Fruit fly (Drosophila melanogaster) whole organism, embryonic: ENCODE data around the gene par-6.
A peak's percentile ranks its signal among the peaks of the same experiment; 100 is the strongest.

Experiments used
- Antp ChIP-seq: fragments of 200-800 bp; sonication (Bioruptor generic); optimal IDR thresholded peaks from 3 replicates; lab custom pipeline; 2016; ENCODE audit warnings: missing biosample characterization, missing genetic modification characterization
- B-H2 ChIP-seq: fragments of 200-800 bp; sonication (Bioruptor generic); optimal IDR thresholded peaks from 2 replicates; lab custom pipeline; 2018; ENCODE audit warnings: missing biosample characterization, mild to moderate bottlenecking, missing genetic modification characterization
- CG10147 ChIP-seq: fragments of 200-800 bp; sonication (Bioruptor generic); optimal IDR thresholded peaks from 2 replicates; lab custom pipeline; 2019; ENCODE audit warnings: missing biosample characterization, mild to moderate bottlenecking, missing genetic modification characterization, moderate library complexity
- CG10267 ChIP-seq: fragments of 200-800 bp; sonication (Bioruptor generic); optimal IDR thresholded peaks from 2 replicates; lab custom pipeline; 2018; ENCODE audit warnings: missing biosample characterization, mild to moderate bottlenecking, missing genetic modification characterization, moderate library complexity
- CG1233 ChIP-seq: fragments of 200-800 bp; sonication (Bioruptor generic); optimal IDR thresholded peaks from 4 replicates; lab custom pipeline; 2018; ENCODE audit warnings: missing biosample characterization, mild to moderate bottlenecking, missing genetic modification characterization
- CG18619 ChIP-seq: fragments of 200-800 bp; sonication (Bioruptor generic); optimal IDR thresholded peaks from 3 replicates; lab custom pipeline; 2017; ENCODE audit warnings: missing biosample characterization, mild to moderate bottlenecking, missing genetic modification characterization
- CG18764 ChIP-seq: fragments of 200-800 bp; sonication (Bioruptor generic); optimal IDR thresholded peaks from 3 replicates; lab custom pipeline; 2016; ENCODE audit warnings: missing biosample characterization, missing genetic modification characterization
- CG2129 ChIP-seq: fragments of 200-800 bp; sonication (Bioruptor generic); IDR thresholded peaks from 2 replicates; pipeline ENCODE4 v1.3.6; 2022; ENCODE audit warnings: missing biosample characterization, missing genetic modification characterization; ENCODE audit not compliant: partially characterized antibody
- CG2875 ChIP-seq: fragments of 200-800 bp; sonication (Bioruptor generic); optimal IDR thresholded peaks from 2 replicates; lab custom pipeline; 2017; ENCODE audit warnings: missing biosample characterization, mild to moderate bottlenecking, missing genetic modification characterization, missing genetic modification reagents
- CG31441 ChIP-seq: fragments of 200-800 bp; sonication (Bioruptor generic); IDR thresholded peaks from 2 replicates; pipeline ENCODE4 v1.3.6; 2022; ENCODE audit warnings: missing biosample characterization, missing genetic modification characterization
- CG33557 ChIP-seq: fragments of 200-800 bp; sonication (Bioruptor generic); optimal IDR thresholded peaks from 2 replicates; lab custom pipeline; 2019; ENCODE audit warnings: missing biosample characterization, mild to moderate bottlenecking, missing genetic modification characterization, moderate library complexity
- CG34376 ChIP-seq: fragments of 200-800 bp; sonication (Bioruptor generic); optimal IDR thresholded peaks from 2 replicates; lab custom pipeline; 2018; ENCODE audit warnings: missing biosample characterization, mild to moderate bottlenecking, missing genetic modification characterization
- CG34422 ChIP-seq: fragments of 200-800 bp; sonication (Bioruptor generic); IDR thresholded peaks from 3 replicates; pipeline ENCODE4 v1.3.6; 2022; ENCODE audit warnings: missing biosample characterization, missing genetic modification characterization
- CG3726 ChIP-seq: fragments of 200-800 bp; sonication (Bioruptor generic); IDR thresholded peaks from 3 replicates; pipeline ENCODE4, ENCODE4 v1.3.6; 2022; ENCODE audit warnings: missing biosample characterization, missing genetic modification characterization
- CG3847 ChIP-seq: fragments of 200-800 bp; sonication (Bioruptor generic); IDR thresholded peaks from 2 replicates; pipeline ENCODE4 v1.3.6; 2022; ENCODE audit warnings: missing biosample characterization, missing genetic modification characterization
- CG7372 ChIP-seq: fragments of 200-800 bp; sonication (Bioruptor generic); IDR thresholded peaks from 2 replicates; pipeline ENCODE4 v1.3.6; 2022; ENCODE audit warnings: missing biosample characterization, missing genetic modification characterization
- CG7556 ChIP-seq: fragments of 200-800 bp; sonication (Bioruptor generic); optimal IDR thresholded peaks from 2 replicates; lab custom pipeline; 2017; ENCODE audit warnings: missing biosample characterization, mild to moderate bottlenecking, missing genetic modification characterization
- CG8765 ChIP-seq: fragments of 200-800 bp; sonication (Bioruptor generic); IDR thresholded peaks from 2 replicates; pipeline ENCODE4 v1.3.6; 2022; ENCODE audit warnings: missing biosample characterization, missing genetic modification characterization
- CG9797 ChIP-seq: fragments of 200-800 bp; sonication (Bioruptor generic); optimal IDR thresholded peaks from 3 replicates; lab custom pipeline; 2018; ENCODE audit warnings: missing biosample characterization, mild to moderate bottlenecking, missing genetic modification characterization
- CG9817 ChIP-seq: fragments of 200-800 bp; sonication (Bioruptor generic); optimal IDR thresholded peaks from 2 replicates; lab custom pipeline; 2018; ENCODE audit warnings: missing biosample characterization, mild to moderate bottlenecking, missing genetic modification characterization, moderate library complexity
- Doc2 ChIP-seq: fragments of 200-800 bp; sonication (Bioruptor generic); IDR thresholded peaks from 2 replicates; pipeline ENCODE4 v1.3.6; 2022; ENCODE audit warnings: missing biosample characterization, missing genetic modification characterization
- Drgx ChIP-seq: fragments of 200-800 bp; sonication (Bioruptor generic); IDR thresholded peaks from 2 replicates; pipeline ENCODE4 v1.3.6; 2022; ENCODE audit warnings: missing biosample characterization, missing genetic modification characterization
- E2f1 ChIP-seq: fragments of 200-800 bp; sonication (Bioruptor generic); IDR thresholded peaks from 2 replicates; pipeline ENCODE4 v1.3.6; 2022; ENCODE audit warnings: missing biosample characterization, missing genetic modification characterization
- HLHmδ ChIP-seq: fragments of 200-800 bp; sonication (Bioruptor generic); optimal IDR thresholded peaks from 2 replicates; lab custom pipeline; 2018; ENCODE audit warnings: missing biosample characterization, mild to moderate bottlenecking, missing genetic modification characterization, moderate library complexity
- Hand ChIP-seq: fragments of 200-800 bp; sonication (Bioruptor generic); optimal IDR thresholded peaks from 2 replicates; lab custom pipeline; 2017; ENCODE audit warnings: mild to moderate bottlenecking, missing biosample characterization, missing genetic modification reagents, missing genetic modification characterization
- Hr51 ChIP-seq, 2 experiments: fragments of 200-800 bp; sonication (Bioruptor generic); optimal IDR thresholded peaks; 2 replicates in 1 of 2; 3 replicates in 1 of 2; lab custom pipeline; 2016 to 2018; ENCODE audit warnings: missing biosample characterization in 2 of 2, missing genetic modification characterization in 2 of 2, mild to moderate bottlenecking in 1 of 2, moderate library complexity in 1 of 2
- Max ChIP-seq: fragments of 200-800 bp; sonication (Bioruptor generic); optimal IDR thresholded peaks from 2 replicates; lab custom pipeline; 2016; ENCODE audit warnings: missing biosample characterization, mild to moderate bottlenecking, missing genetic modification characterization
- Sry-δ ChIP-seq: fragments of 200-800 bp; sonication (Bioruptor generic); optimal IDR thresholded peaks from 2 replicates; lab custom pipeline; 2016; ENCODE audit warnings: missing biosample characterization, missing genetic modification characterization
- Trl ChIP-seq, 3 experiments: fragments of >200 bp in 2 of 3; fragments of 200-800 bp in 1 of 3; sonication (Bioruptor generic) in 1 of 3; optimal IDR thresholded peaks; 2 replicates in 1 of 3; 3 replicates in 2 of 3; lab custom pipeline; 2016 to 2017; ENCODE audit warnings: missing biosample characterization in 1 of 3, missing genetic modification characterization in 1 of 3
- ara ChIP-seq: fragments of 200-800 bp; sonication (Bioruptor generic); IDR thresholded peaks from 2 replicates; pipeline ENCODE4 v1.3.6; 2022; ENCODE audit warnings: missing biosample characterization, missing genetic modification characterization
- ase ChIP-seq: fragments of 200-800 bp; sonication (Bioruptor generic); IDR thresholded peaks from 3 replicates; pipeline ENCODE4 v1.3.6; 2022; ENCODE audit warnings: missing biosample characterization, missing genetic modification characterization
- ash1 ChIP-seq: fragments of 200-800 bp; sonication (Bioruptor generic); optimal IDR thresholded peaks from 2 replicates; lab custom pipeline; 2018; ENCODE audit warnings: missing biosample characterization, mild to moderate bottlenecking, missing genetic modification characterization
- btn ChIP-seq: fragments of 200-800 bp; sonication (Bioruptor generic); optimal IDR thresholded peaks from 2 replicates; lab custom pipeline; 2016; ENCODE audit warnings: missing biosample characterization, missing genetic modification characterization
- croc ChIP-seq: fragments of 200-800 bp; sonication (Bioruptor generic); conservative IDR thresholded peaks from 3 replicates; pipeline ENCODE4 v1.3.6; 2022; ENCODE audit warnings: missing biosample characterization, missing genetic modification characterization
- dan ChIP-seq: fragments of 200-800 bp; sonication (Bioruptor generic); IDR thresholded peaks from 2 replicates; pipeline ENCODE4 v1.3.6; 2022; ENCODE audit warnings: missing biosample characterization, missing genetic modification characterization
- dimm ChIP-seq: fragments of 200-800 bp; sonication (Bioruptor generic); IDR thresholded peaks from 2 replicates; pipeline ENCODE4 v1.3.6; 2022; ENCODE audit warnings: missing biosample characterization, missing genetic modification characterization
- dmrt99B ChIP-seq: fragments of 200-800 bp; sonication (Bioruptor generic); optimal IDR thresholded peaks from 2 replicates; lab custom pipeline; 2018; ENCODE audit warnings: missing biosample characterization, mild to moderate bottlenecking, missing genetic modification characterization, moderate library complexity
- ewg ChIP-seq: fragments of 200-800 bp; sonication (Bioruptor generic); optimal IDR thresholded peaks from 3 replicates; lab custom pipeline; 2017; ENCODE audit warnings: mild to moderate bottlenecking, missing biosample characterization, missing genetic modification reagents, missing genetic modification characterization
- fd3F ChIP-seq: fragments of 200-800 bp; sonication (Bioruptor generic); optimal IDR thresholded peaks from 2 replicates; lab custom pipeline; 2018; ENCODE audit warnings: missing biosample characterization, mild to moderate bottlenecking, missing genetic modification characterization, moderate library complexity
- nmo ChIP-seq: fragments of 200-800 bp; sonication (Bioruptor generic); optimal IDR thresholded peaks from 2 replicates; lab custom pipeline; 2018; ENCODE audit warnings: missing biosample characterization, mild to moderate bottlenecking, missing genetic modification characterization, moderate library complexity
- rib ChIP-seq: fragments of 200-800 bp; sonication (Bioruptor generic); IDR thresholded peaks from 2 replicates; pipeline ENCODE4 v1.3.6; 2022; ENCODE audit warnings: missing biosample characterization, missing genetic modification characterization
- shn ChIP-seq: fragments of 200-800 bp; sonication (Bioruptor generic); optimal IDR thresholded peaks from 3 replicates; lab custom pipeline; 2016; ENCODE audit warnings: missing biosample characterization, missing genetic modification characterization
- sob ChIP-seq: fragments of 200-800 bp; sonication (Bioruptor generic); IDR thresholded peaks from 2 replicates; pipeline ENCODE4 v1.3.6; 2022; ENCODE audit warnings: missing biosample characterization, missing genetic modification characterization
- tap ChIP-seq: fragments of 200-800 bp; optimal IDR thresholded peaks from 3 replicates; lab custom pipeline; 2019; ENCODE audit warnings: missing biosample characterization, mild to moderate bottlenecking, missing genetic modification characterization, moderate library complexity
- trem ChIP-seq: fragments of 200-800 bp; optimal IDR thresholded peaks from 3 replicates; lab custom pipeline; 2019; ENCODE audit warnings: missing biosample characterization, mild to moderate bottlenecking, missing genetic modification characterization, moderate library complexity
- tup ChIP-seq: fragments of 200-800 bp; sonication (Bioruptor generic); optimal IDR thresholded peaks from 2 replicates; lab custom pipeline; 2016; ENCODE audit warnings: missing biosample characterization, mild to moderate bottlenecking, missing genetic modification characterization, moderate library complexity
- unpg ChIP-seq: fragments of 200-800 bp; sonication (Bioruptor generic); optimal IDR thresholded peaks from 3 replicates; lab custom pipeline; 2018; ENCODE audit warnings: missing biosample characterization, mild to moderate bottlenecking, missing genetic modification characterization, moderate library complexity
- zf30C ChIP-seq: fragments of 200-800 bp; sonication (Bioruptor generic); optimal IDR thresholded peaks from 3 replicates; lab custom pipeline; 2018; ENCODE audit warnings: missing biosample characterization, mild to moderate bottlenecking, missing genetic modification characterization

Gene par-6

DNA sequence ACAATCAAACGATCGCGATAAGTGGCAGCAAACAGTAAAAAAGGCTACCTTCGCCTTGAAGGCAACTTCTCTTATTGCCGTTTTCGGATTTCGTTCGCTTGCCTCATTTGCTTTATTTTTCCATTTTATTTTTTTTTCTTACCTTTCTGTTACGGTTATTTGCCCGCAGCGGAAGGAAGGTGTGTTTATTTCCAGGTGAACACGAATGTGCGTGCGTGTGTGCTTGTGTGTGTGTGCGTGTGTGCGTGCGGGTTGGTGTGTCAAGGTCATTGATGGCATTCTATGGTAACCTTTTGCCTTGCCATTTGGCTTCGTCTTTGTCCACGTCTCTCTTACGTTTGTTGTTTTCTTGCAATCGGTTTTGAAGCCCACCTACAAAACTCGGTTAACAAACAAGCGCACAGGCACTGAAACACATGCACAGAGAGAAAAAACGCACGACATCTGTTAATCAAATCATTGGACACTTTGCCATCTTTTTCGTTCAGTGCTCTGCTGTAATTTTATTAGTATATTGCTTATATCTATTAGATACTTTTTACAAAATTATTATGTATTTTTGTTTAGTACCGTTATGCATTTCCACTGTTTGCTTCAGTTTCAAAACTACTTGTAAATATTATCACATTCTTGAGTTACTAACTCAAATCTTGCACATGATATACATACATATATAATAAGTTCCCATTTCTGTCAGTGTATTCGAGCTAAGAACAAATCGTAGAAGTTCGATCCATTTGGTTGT is 10.0 kb downstream of the par-6 start (continued):
- TF ChIP-seq trem (tag; lab: Kevin White, UChicago) (peak; percentile 14), CG1233 (GFP tag; lab: Kevin White, UChicago) (peak; percentile 38), Drgx (peak; percentile 46), CG7372 (GFP tag; lab: Robert Waterston, UW) (peak; percentile 52), Max (GFP tag; lab: Kevin White, UChicago) (peak; percentile 60), CG34422 (GFP tag; lab: Robert Waterston, UW) (peak; percentile 30; the same call in 1 of the 3 replicates), dmrt99B (peak; percentile 58), fd3F (GFP tag; lab: Kevin White, UChicago) (peak; percentile 56), shn (GFP tag; lab: Kevin White, UChicago) (no peak), Sry-δ (no peak), CG2129 (no peak), dan (GFP tag; lab: Robert Waterston, UW) (no peak), tap (tag; lab: Kevin White, UChicago) (peak; percentile 60), Doc2 (GFP tag; lab: Robert Waterston, UW) (no peak), rib (GFP tag; lab: Robert Waterston, UW) (no peak), zf30C (GFP tag; lab: Kevin White, UChicago) (peak; percentile 79), CG33557 (GFP tag; lab: Kevin White, UChicago) (peak; percentile 26), Hr51 (GFP tag; optimal IDR thresholded peaks at IDR 0.05; lab: Kevin White, UChicago) (peak in 1 of 2 experiments; percentile 69), Hand (GFP tag; lab: Kevin White, UChicago) (no peak), unpg (GFP tag; lab: Kevin White, UChicago) (peak; percentile 60), CG18764 (GFP tag; lab: Kevin White, UChicago) (peak; percentile 21), HLHmδ (no peak), ash1 (GFP tag; lab: Kevin White, UChicago) (no peak), dimm (GFP tag; lab: Robert Waterston, UW) (peak; percentile 17; the same call in 1 of the 2 replicates), CG31441 (peak; percentile 87), ewg (GFP tag; lab: Kevin White, UChicago) (peak; percentile 25), CG18619 (GFP tag; lab: Kevin White, UChicago) (peak; percentile 50), CG9797 (GFP tag; lab: Kevin White, UChicago) (no peak), CG9817 (peak; percentile 21), CG8765 (peak; percentile 53; the same call in 1 of the 2 replicates), btn (no peak), nmo (GFP tag; lab: Kevin White, UChicago) (peak; percentile 75), tup (GFP tag; lab: Kevin White, UChicago) (no peak), CG7556 (peak; percentile 74), CG10267 (tag; lab: Kevin White, UChicago) (peak; percentile 76), CG3726 (peak; percentile 62; the same call in 1 of the 3 replicates), Antp (no peak), sob (GFP tag; lab: Robert Waterston, UW) (peak; percentile 19; the same call in 1 of the 2 replicates), Trl (optimal IDR thresholded peaks at IDR 0.05; lab: Kevin White, UChicago) (no peak), Trl (GFP tag; optimal IDR thresholded peaks at IDR 0.05; lab: Kevin White, UChicago) (no peak), E2f1 (GFP tag; lab: Robert Waterston, UW) (peak; percentile 29; the same call in 1 of the 2 replicates), croc (peak; percentile 13; the same call in 2 of the 3 replicates), CG34376 (GFP tag; lab: Kevin White, UChicago) (no peak), ara (peak; percentile 48), B-H2 (no peak), CG2875 (GFP tag; lab: Kevin White, UChicago) (no peak), ase (GFP tag; lab: Robert Waterston, UW) (peak; percentile 66), CG10147 (peak; percentile 25), CG3847 (GFP tag; lab: Robert Waterston, UW) (peak; percentile 16)
